Fruit fly (Drosophila melanogaster) whole organism, prepupa: ENCODE results near the gene Cad87A.

Experiments used
- CG10669 ChIP-seq: fragments of 200-800 bp; sonication (Bioruptor generic); optimal IDR thresholded peaks from 3 replicates; lab custom pipeline; 2018; ENCODE audit warnings: missing biosample characterization, mild to moderate bottlenecking, missing genetic modification characterization, moderate library complexity
- CG11902 ChIP-seq: fragments of 200-800 bp; sonication (Bioruptor generic); optimal IDR thresholded peaks from 3 replicates; lab custom pipeline; 2016; ENCODE audit warnings: missing biosample characterization, missing genetic modification characterization
- CG4318 ChIP-seq: fragments of 200-800 bp; sonication (Bioruptor generic); optimal IDR thresholded peaks from 3 replicates; lab custom pipeline; 2017; ENCODE audit warnings: missing biosample characterization, mild to moderate bottlenecking, missing genetic modification characterization
- Eip75B ChIP-seq: fragments of 200-800 bp; sonication (Bioruptor generic); optimal IDR thresholded peaks from 3 replicates; lab custom pipeline; 2016; ENCODE audit warnings: missing biosample characterization, missing genetic modification characterization
- Lpt ChIP-seq: fragments of 200-800 bp; sonication (Bioruptor generic); optimal IDR thresholded peaks from 3 replicates; lab custom pipeline; 2016; ENCODE audit warnings: missing biosample characterization, missing genetic modification characterization
- Smox ChIP-seq: fragments of 200-800 bp; sonication (Bioruptor generic); optimal IDR thresholded peaks from 3 replicates; lab custom pipeline; 2016; ENCODE audit warnings: missing biosample characterization, missing genetic modification characterization
- Sox102F ChIP-seq: fragments of 200-800 bp; sonication (Bioruptor generic); optimal IDR thresholded peaks from 2 replicates; lab custom pipeline; 2016; ENCODE audit warnings: missing biosample characterization, mild to moderate bottlenecking, missing genetic modification characterization
- Sox15 ChIP-seq: fragments of 200-800 bp; sonication (Bioruptor generic); optimal IDR thresholded peaks from 3 replicates; lab custom pipeline; 2016; ENCODE audit warnings: missing biosample characterization, missing genetic modification characterization
- dsx ChIP-seq: fragments of 200-800 bp; optimal IDR thresholded peaks from 3 replicates; lab custom pipeline; 2019; ENCODE audit warnings: missing biosample characterization, mild to moderate bottlenecking, missing genetic modification characterization, moderate library complexity; ENCODE audit not compliant: poor library complexity, severe bottlenecking
- fd59A ChIP-seq: fragments of 200-800 bp; sonication (Bioruptor generic); optimal IDR thresholded peaks from 2 replicates; lab custom pipeline; 2017; ENCODE audit warnings: missing biosample characterization, mild to moderate bottlenecking, missing genetic modification characterization, missing genetic modification reagents
- pdm3 ChIP-seq: fragments of 200-800 bp; sonication (Bioruptor generic); optimal IDR thresholded peaks from 3 replicates; lab custom pipeline; 2016; ENCODE audit warnings: missing biosample characterization, missing genetic modification characterization

dm6 chr3R:11949387-11950029, 579 bp upstream of the Cad87A start, which contains the start of gene CG31211:
- TF ChIP-seq Sox15 (GFP tag; lab: Kevin White, UChicago) = no peak
- TF ChIP-seq CG4318 (GFP tag; lab: Kevin White, UChicago) = no peak
- no peak for TF ChIP-seq Smox (GFP tag; lab: Kevin White, UChicago)
- no peak for TF ChIP-seq Sox102F (GFP tag; lab: Kevin White, UChicago)
- TF ChIP-seq Lpt (GFP tag; lab: Kevin White, UChicago) = no peak
- peak; percentile 13 for TF ChIP-seq pdm3 (GFP tag; lab: Kevin White, UChicago)
- TF ChIP-seq fd59A (GFP tag; lab: Kevin White, UChicago) = no peak
- no peak for TF ChIP-seq CG11902
- no peak for TF ChIP-seq Eip75B (GFP tag; lab: Kevin White, UChicago)
- no peak for TF ChIP-seq CG10669
- TF ChIP-seq dsx (GFP tag; lab: Kevin White, UChicago) = no peak
